Worm (Caenorhabditis elegans) whole organism, L4/young adult: ENCODE results near the gene C06A6.7.
A peak's percentile ranks its signal among the peaks of the same experiment; 100 is the strongest.

Experiments
- W03F9.2 ChIP-seq: fragments of 150-350 bp; optimal IDR thresholded peaks from 2 replicates; lab custom pipeline; 2014; ENCODE audit warnings: missing biosample characterization, missing genetic modification characterization
- dao-5 ChIP-seq: sonication (generic microtip); optimal IDR thresholded peaks from 2 replicates; lab custom pipeline; 2016; ENCODE audit warnings: missing genotype, missing genetic modification characterization, moderate library complexity, missing compliant biosample characterization
- him-1 ChIP-seq: sonication (generic microtip); optimal IDR thresholded peaks from 2 replicates; lab custom pipeline; 2016; ENCODE audit warnings: missing genotype, missing genetic modification reagents, missing genetic modification characterization, missing compliant biosample characterization

Gene C06A6.7

DNA sequence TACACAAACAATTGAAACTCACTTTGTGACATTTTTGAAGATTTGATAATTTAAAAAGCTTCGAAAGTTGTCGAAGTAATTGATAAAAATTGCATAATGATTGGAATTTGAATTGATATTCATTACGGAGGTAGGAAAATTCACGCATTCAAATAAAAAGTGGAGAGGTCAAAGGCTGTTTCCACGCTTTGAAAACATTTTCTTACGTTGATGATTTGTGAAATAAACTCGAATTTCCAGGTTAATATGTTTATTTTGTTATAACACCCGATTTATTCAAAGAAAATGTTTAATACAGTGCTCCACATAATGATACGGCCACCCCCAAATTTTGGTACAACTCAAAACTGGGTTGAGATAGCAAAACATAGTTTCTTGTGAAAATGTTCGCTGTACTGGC lies 35.1 kb downstream of the C06A6.7 start, which contains the start of gene C33H5.16:
Gene C33H5.16 (minus strand): TSS at position 101 of the 400 bp plus-strand sequence.
- TF ChIP-seq W03F9.2 (tag; lab: Kevin White, UChicago) (no peak), him-1 (no peak), dao-5 (tag; lab: Kevin White, UChicago) (no peak)

- TF ChIP-seq dao-5 (tag; lab: Kevin White, UChicago): no peak
- TF ChIP-seq him-1: no peak
- TF ChIP-seq W03F9.2 (tag; lab: Kevin White, UChicago): no peak
These were observed 38.0 kb downstream of the C06A6.7 start for ce11 chrIV:7800338-7800737.

DNA sequence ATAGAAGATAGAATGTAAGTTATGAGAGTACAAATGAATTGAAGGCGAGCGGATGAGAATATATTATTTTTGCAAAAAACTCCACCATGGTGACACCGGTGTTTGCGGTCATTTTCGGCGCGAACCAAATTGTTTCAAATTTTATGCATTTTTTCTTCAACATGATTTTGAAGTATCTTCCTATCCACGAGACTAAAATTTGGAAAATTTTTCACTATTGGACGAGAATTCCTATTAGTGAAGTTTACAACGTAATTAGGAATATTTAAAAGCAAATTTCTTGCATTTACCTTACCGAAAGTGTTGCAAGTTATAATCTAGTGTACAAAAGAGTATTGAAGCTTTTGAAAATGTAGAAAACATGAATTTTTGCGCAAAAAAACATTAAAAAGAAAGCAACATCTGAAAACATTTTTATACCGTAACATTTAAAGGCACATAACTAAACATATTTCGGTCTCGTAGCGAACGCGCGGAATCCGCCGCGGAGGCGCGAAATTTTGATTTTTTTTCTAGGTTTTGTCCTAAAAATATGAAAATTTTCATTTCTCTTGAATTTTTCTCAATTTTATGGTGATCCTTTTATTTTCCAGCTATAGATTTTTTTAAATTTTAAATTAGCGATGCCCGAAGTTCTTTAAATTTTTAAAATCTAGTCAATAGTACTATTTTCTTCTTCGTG lies 41.8 kb downstream of the C06A6.7 start, which contains the start of gene sgo-1:
Gene sgo-1 (minus strand): TSS at position 51 of the 682 bp plus-strand sequence.
- no peak for TF ChIP-seq him-1
- TF ChIP-seq W03F9.2 (tag; lab: Kevin White, UChicago): peak; percentile 52

- TF ChIP-seq him-1 (no peak), W03F9.2 (tag; lab: Kevin White, UChicago) (no peak), dao-5 (tag; lab: Kevin White, UChicago) (no peak)
These were observed 43.6 kb downstream of the C06A6.7 start, which contains the start of gene ntp-1 for ce11 chrIV:7794709-7795108. Gene ntp-1, minus strand, starts transcription at chrIV:7794809.

ce11 chrIV:7791821-7792446 lies 46.4 kb downstream of the C06A6.7 start, which contains the start of gene C33H5.13:
Gene C33H5.13, minus strand, starts transcription at chrIV:7792263.
- TF ChIP-seq him-1 (no peak), dao-5 (tag; lab: Kevin White, UChicago) (no peak), W03F9.2 (tag; lab: Kevin White, UChicago) (no peak)

DNA sequence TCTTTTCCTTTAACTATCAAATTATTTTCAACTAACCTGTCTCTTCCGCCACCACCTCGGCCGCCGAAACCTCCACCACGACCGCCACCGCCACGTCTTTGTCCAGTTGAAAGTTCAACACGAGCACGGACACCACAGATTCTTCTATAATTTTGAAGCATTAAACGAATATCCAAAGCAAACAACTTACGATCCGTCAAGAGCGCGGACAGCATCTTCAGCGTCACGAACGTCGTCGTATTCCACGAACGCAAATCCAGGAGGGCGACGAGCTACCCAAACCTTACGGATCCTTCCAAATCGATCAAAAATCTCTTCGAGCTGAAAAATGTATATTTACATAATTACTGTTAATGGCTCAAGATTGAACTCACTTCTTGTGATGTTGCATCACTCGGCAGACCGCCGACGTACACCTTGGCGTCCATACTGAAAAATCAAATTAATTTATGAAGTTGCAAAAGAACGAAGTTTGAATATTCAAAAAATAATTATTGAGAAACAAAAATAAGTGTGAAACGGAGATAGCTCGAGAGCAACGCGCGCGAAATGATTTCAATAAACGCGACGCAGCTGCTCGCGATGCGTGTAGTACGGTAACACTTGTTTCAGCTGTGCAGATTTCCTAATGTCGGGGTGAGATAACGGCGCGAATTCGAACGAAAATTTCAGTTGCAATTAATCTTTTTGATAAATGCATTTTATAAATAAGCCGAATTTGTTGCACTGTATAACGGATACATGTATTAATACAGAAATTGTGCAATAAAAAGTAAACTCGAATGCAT lies 47.3 kb downstream of the C06A6.7 start, which contains the start of gene rsp-6:
Gene rsp-6 (minus strand): TSS at position 429 of the 788 bp plus-strand sequence.
- peak; percentile 85 for TF ChIP-seq W03F9.2 (tag; lab: Kevin White, UChicago)
- peak; percentile 29 for TF ChIP-seq him-1
- TF ChIP-seq dao-5 (tag; lab: Kevin White, UChicago): no peak

DNA sequence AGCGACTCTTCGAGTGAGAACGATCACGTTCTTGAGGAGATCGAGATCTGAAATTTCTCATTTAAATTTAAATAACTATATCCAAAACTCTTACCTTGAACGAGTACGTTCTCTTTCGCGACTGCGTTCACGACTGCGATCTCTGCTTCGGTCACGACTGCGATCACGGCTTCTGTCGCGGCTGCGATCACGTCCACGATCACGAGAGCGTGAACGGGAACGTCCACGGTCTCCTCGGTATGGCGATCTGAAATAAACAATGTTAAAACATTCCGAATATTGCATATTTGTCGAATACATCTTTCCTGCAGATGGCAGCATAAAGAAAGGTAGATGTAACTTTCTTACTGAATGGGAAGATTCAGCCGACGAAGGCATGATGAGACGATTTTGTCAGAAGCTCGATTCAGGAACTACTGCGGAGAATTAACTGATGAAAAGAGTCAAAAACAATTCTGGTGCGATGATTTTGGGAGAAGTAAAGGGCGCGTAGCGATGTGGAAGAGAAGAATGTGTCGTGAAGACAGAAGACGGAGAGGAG lies 48.1 kb downstream of the C06A6.7 start:
- TF ChIP-seq W03F9.2 (tag; lab: Kevin White, UChicago) (no peak), him-1 (no peak), dao-5 (tag; lab: Kevin White, UChicago) (no peak)

DNA sequence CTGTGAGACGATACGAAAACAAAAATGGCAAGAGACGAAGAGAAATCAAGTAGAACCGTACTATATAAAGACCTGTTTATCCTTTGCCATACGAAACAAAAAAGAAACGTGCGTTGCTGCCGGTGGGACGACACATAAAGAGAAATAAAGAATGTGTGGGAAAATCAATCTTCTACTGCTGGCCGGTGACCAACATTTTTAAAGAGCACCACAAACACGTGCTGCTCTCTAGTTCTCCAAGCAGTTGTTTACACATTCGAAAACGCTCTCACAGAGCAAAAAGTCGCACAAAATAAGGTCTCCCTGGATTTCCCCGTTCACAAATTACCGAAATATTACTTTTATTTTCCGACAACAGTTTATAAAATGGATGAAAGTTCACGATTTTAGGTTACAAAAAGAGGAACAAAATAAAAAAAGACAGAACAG lies 48.8 kb downstream of the C06A6.7 start, which contains the start of gene imp-3:
Gene imp-3 (minus strand): TSS at position 93 of the 429 bp plus-strand sequence.
- no peak for TF ChIP-seq him-1
- no peak for TF ChIP-seq dao-5 (tag; lab: Kevin White, UChicago)
- TF ChIP-seq W03F9.2 (tag; lab: Kevin White, UChicago): no peak
